Fruit fly (Drosophila melanogaster) whole organism, wandering third instar larva: ENCODE measurements around the gene CG43924.

ENCODE experiments used
- Abd-B ChIP-seq: fragments of >200 bp; optimal IDR thresholded peaks from 2 replicates; lab custom pipeline; 2017; ENCODE audit warnings: missing biosample characterization, missing genetic modification characterization
- Hr78 ChIP-seq: fragments of >200 bp; optimal IDR thresholded peaks from 2 replicates; lab custom pipeline; 2017; ENCODE audit warnings: missing biosample characterization, missing genetic modification characterization
- Vsx2 ChIP-seq: fragments of 200-300, 225-300 bp; sonication (Bioruptor generic); optimal IDR thresholded peaks from 2 replicates; lab custom pipeline; 2018; ENCODE audit warnings: missing biosample characterization, missing genetic modification characterization; ENCODE audit not compliant: partially characterized antibody
- br ChIP-seq: fragments of 200-800 bp; sonication (Bioruptor generic); optimal IDR thresholded peaks from 2 replicates; lab custom pipeline; 2016; ENCODE audit warnings: missing biosample characterization, missing genetic modification characterization
- fru ChIP-seq: fragments of 200-800 bp; sonication (Bioruptor generic); optimal IDR thresholded peaks from 3 replicates; lab custom pipeline; 2016; ENCODE audit warnings: missing biosample characterization, mild to moderate bottlenecking, missing genetic modification characterization
- h ChIP-seq: fragments of 200-800 bp; sonication (Bioruptor generic); optimal IDR thresholded peaks from 3 replicates; lab custom pipeline; 2016; ENCODE audit warnings: missing biosample characterization, mild to moderate bottlenecking, missing genetic modification characterization

dm6 chr2L:15748261-15748553 is 37.3 kb upstream of the CG43924 start:
- TF ChIP-seq fru (GFP tag; lab: Kevin White, UChicago) (no peak), h (GFP tag; lab: Kevin White, UChicago) (no peak), br (GFP tag; lab: Kevin White, UChicago) (no peak), Vsx2 (GFP tag; lab: Kevin White, UChicago) (no peak), Hr78 (no peak), Abd-B (no peak)
